Fruit fly (Drosophila melanogaster) whole organism, embryonic: ENCODE data around the gene CG42578.

Experiments
- Bdp1 ChIP-seq: fragments of 200-800 bp; sonication (Bioruptor generic); optimal IDR thresholded peaks from 3 replicates; lab custom pipeline; 2016; ENCODE audit warnings: missing biosample characterization, missing genetic modification characterization
- CG10147 ChIP-seq: fragments of 200-800 bp; sonication (Bioruptor generic); optimal IDR thresholded peaks from 2 replicates; lab custom pipeline; 2019; ENCODE audit warnings: missing biosample characterization, mild to moderate bottlenecking, missing genetic modification characterization, moderate library complexity
- CG10366 ChIP-seq: fragments of 200-800 bp; sonication (Bioruptor generic); IDR thresholded peaks from 2 replicates; pipeline ENCODE4 v1.3.6; 2022; ENCODE audit warnings: missing biosample characterization, missing genetic modification characterization
- CG10462 ChIP-seq: fragments of 200-800 bp; sonication (Bioruptor generic); optimal IDR thresholded peaks from 2 replicates; lab custom pipeline; 2016; ENCODE audit warnings: missing biosample characterization, missing genetic modification characterization
- CG12659 ChIP-seq: fragments of 200-800 bp; sonication (Bioruptor generic); optimal IDR thresholded peaks from 3 replicates; lab custom pipeline; 2017; ENCODE audit warnings: mild to moderate bottlenecking, missing biosample characterization, missing genetic modification reagents, missing genetic modification characterization
- CG13296 ChIP-seq: fragments of 200-800 bp; sonication (Bioruptor generic); optimal IDR thresholded peaks from 3 replicates; lab custom pipeline; 2018; ENCODE audit warnings: missing biosample characterization, mild to moderate bottlenecking, missing genetic modification characterization
- CG13424 ChIP-seq: fragments of 200-800 bp; sonication (Bioruptor generic); optimal IDR thresholded peaks from 2 replicates; lab custom pipeline; 2019; ENCODE audit warnings: missing biosample characterization, mild to moderate bottlenecking, missing genetic modification characterization, moderate library complexity
- CG13775 ChIP-seq: fragments of 200-800 bp; sonication (Bioruptor generic); optimal IDR thresholded peaks from 3 replicates; lab custom pipeline; 2017; ENCODE audit warnings: missing biosample characterization, mild to moderate bottlenecking, missing genetic modification characterization
- CG15479 ChIP-seq: fragments of 200-800 bp; sonication (Bioruptor generic); optimal IDR thresholded peaks from 3 replicates; lab custom pipeline; 2019; ENCODE audit warnings: missing biosample characterization, mild to moderate bottlenecking, missing genetic modification characterization, moderate library complexity
- CG1603 ChIP-seq: fragments of 200-800 bp; sonication (Bioruptor generic); optimal IDR thresholded peaks from 2 replicates; lab custom pipeline; 2019; ENCODE audit warnings: missing biosample characterization, mild to moderate bottlenecking, missing genetic modification characterization, moderate library complexity
- CG18764 ChIP-seq: fragments of 200-800 bp; sonication (Bioruptor generic); optimal IDR thresholded peaks from 3 replicates; lab custom pipeline; 2016; ENCODE audit warnings: missing biosample characterization, missing genetic modification characterization
- CG2120 ChIP-seq: fragments of 200-800 bp; sonication (Bioruptor generic); optimal IDR thresholded peaks from 3 replicates; lab custom pipeline; 2016; ENCODE audit warnings: missing biosample characterization, missing genetic modification characterization
- CG2199 ChIP-seq: fragments of 200-800 bp; sonication (Bioruptor generic); IDR thresholded peaks from 3 replicates; pipeline ENCODE4 v1.3.6; 2022; ENCODE audit warnings: missing biosample characterization, missing genetic modification characterization
- CG2712 ChIP-seq: fragments of 200-800 bp; optimal IDR thresholded peaks from 3 replicates; lab custom pipeline; 2019; ENCODE audit warnings: missing biosample characterization, mild to moderate bottlenecking, missing genetic modification characterization, moderate library complexity
- CG32767 ChIP-seq: fragments of 200-800 bp; sonication (Bioruptor generic); IDR thresholded peaks from 2 replicates; pipeline ENCODE4 v1.3.6; 2022; ENCODE audit warnings: missing biosample characterization, missing genetic modification characterization
- CG32772 ChIP-seq: fragments of 200-800 bp; sonication (Bioruptor generic); IDR thresholded peaks from 2 replicates; pipeline ENCODE4 v1.3.6; 2022; ENCODE audit warnings: missing biosample characterization, missing genetic modification characterization
- CG4404 ChIP-seq: fragments of 200-800 bp; sonication (Bioruptor generic); IDR thresholded peaks from 2 replicates; pipeline ENCODE4 v1.3.6; 2022; ENCODE audit warnings: missing biosample characterization, missing genetic modification characterization
- CG4854 ChIP-seq: fragments of 200-800 bp; sonication (Bioruptor generic); optimal IDR thresholded peaks from 2 replicates; lab custom pipeline; 2016; ENCODE audit warnings: missing biosample characterization, missing genetic modification characterization, inconsistent platforms
- CG6175 ChIP-seq: fragments of 200-800 bp; sonication (Bioruptor generic); IDR thresholded peaks from 3 replicates; pipeline ENCODE4 v1.3.6; 2022; ENCODE audit warnings: missing biosample characterization, missing genetic modification characterization
- CG6813 ChIP-seq: fragments of 200-800 bp; sonication (Bioruptor generic); optimal IDR thresholded peaks from 2 replicates; lab custom pipeline; 2017; ENCODE audit warnings: missing biosample characterization, missing genetic modification characterization, mild to moderate bottlenecking, moderate library complexity, missing genetic modification reagents
- CG7556 ChIP-seq: fragments of 200-800 bp; sonication (Bioruptor generic); optimal IDR thresholded peaks from 2 replicates; lab custom pipeline; 2017; ENCODE audit warnings: missing biosample characterization, mild to moderate bottlenecking, missing genetic modification characterization
- Camta ChIP-seq: fragments of 200-800 bp; sonication (Bioruptor generic); optimal IDR thresholded peaks from 2 replicates; lab custom pipeline; 2016; ENCODE audit warnings: missing biosample characterization, missing genetic modification characterization
- Dbx ChIP-seq: fragments of 200-800 bp; sonication (Bioruptor generic); IDR thresholded peaks from 3 replicates; pipeline ENCODE4 v1.3.6; 2022; ENCODE audit warnings: missing biosample characterization, missing genetic modification characterization
- Dll ChIP-seq: fragments of 200-800 bp; sonication (Bioruptor generic); IDR thresholded peaks from 4 replicates; pipeline ENCODE4 v1.3.6; 2022; ENCODE audit warnings: missing biosample characterization, missing genetic modification characterization; ENCODE audit not compliant: partially characterized antibody
- HLH3B ChIP-seq: fragments of 200-800 bp; sonication (Bioruptor generic); IDR thresholded peaks from 2 replicates; pipeline ENCODE4 v1.3.6; 2022; ENCODE audit warnings: missing biosample characterization, missing genetic modification characterization
- HLH4C ChIP-seq: fragments of 200-800 bp; sonication (Bioruptor generic); IDR thresholded peaks from 3 replicates; pipeline ENCODE4 v1.3.6; 2022; ENCODE audit warnings: missing biosample characterization, missing genetic modification characterization; ENCODE audit not compliant: partially characterized antibody
- Jarid2 ChIP-seq: fragments of 200-800 bp; sonication (Bioruptor generic); optimal IDR thresholded peaks from 3 replicates; lab custom pipeline; 2017; ENCODE audit warnings: mild to moderate bottlenecking, missing biosample characterization, missing genetic modification reagents, missing genetic modification characterization
- MBD-R2 ChIP-seq: fragments of 200-800 bp; sonication (Bioruptor generic); IDR thresholded peaks from 2 replicates; pipeline ENCODE4 v1.3.6; 2022; ENCODE audit warnings: missing biosample characterization, missing genetic modification characterization
- Neu2 ChIP-seq: fragments of 200-800 bp; sonication (Bioruptor generic); optimal IDR thresholded peaks from 3 replicates; lab custom pipeline; 2016; ENCODE audit warnings: missing biosample characterization, missing genetic modification characterization, borderline replicate concordance
- Opbp ChIP-seq: fragments of 200-800 bp; sonication (Bioruptor generic); IDR thresholded peaks from 3 replicates; pipeline ENCODE4 v1.3.6; 2022; ENCODE audit warnings: missing biosample characterization, missing genetic modification characterization; ENCODE audit not compliant: partially characterized antibody
- aop ChIP-seq: fragments of 200-800 bp; sonication (Bioruptor generic); IDR thresholded peaks from 2 replicates; pipeline ENCODE4 v1.3.6; 2022; ENCODE audit warnings: missing biosample characterization, missing genetic modification characterization
- bbx ChIP-seq: fragments of 200-800 bp; sonication (Bioruptor generic); IDR thresholded peaks from 2 replicates; pipeline ENCODE4 v1.3.6; 2022; ENCODE audit warnings: missing biosample characterization, missing genetic modification characterization; ENCODE audit not compliant: partially characterized antibody
- cad ChIP-seq: fragments of >200 bp; optimal IDR thresholded peaks from 2 replicates; lab custom pipeline; 2017; ENCODE audit warnings: missing biosample characterization, missing genetic modification characterization
- dmrt99B ChIP-seq: fragments of 200-800 bp; sonication (Bioruptor generic); optimal IDR thresholded peaks from 2 replicates; lab custom pipeline; 2018; ENCODE audit warnings: missing biosample characterization, mild to moderate bottlenecking, missing genetic modification characterization, moderate library complexity
- fd3F ChIP-seq: fragments of 200-800 bp; sonication (Bioruptor generic); optimal IDR thresholded peaks from 2 replicates; lab custom pipeline; 2018; ENCODE audit warnings: missing biosample characterization, mild to moderate bottlenecking, missing genetic modification characterization, moderate library complexity
- grau ChIP-seq: fragments of 200-800 bp; optimal IDR thresholded peaks from 3 replicates; lab custom pipeline; 2019; ENCODE audit warnings: missing biosample characterization, mild to moderate bottlenecking, missing genetic modification characterization, moderate library complexity
- h ChIP-seq: fragments of >200 bp; optimal IDR thresholded peaks from 2 replicates; lab custom pipeline; 2017
- inv ChIP-seq: fragments of 200-800 bp; sonication (Bioruptor generic); IDR thresholded peaks from 2 replicates; pipeline ENCODE4 v1.3.6; 2022; ENCODE audit warnings: missing biosample characterization, missing genetic modification characterization; ENCODE audit not compliant: partially characterized antibody
- lmd ChIP-seq: fragments of 200-800 bp; sonication (Bioruptor generic); IDR thresholded peaks from 2 replicates; pipeline ENCODE4 v1.3.6; 2022; ENCODE audit warnings: missing biosample characterization, missing genetic modification characterization
- pb ChIP-seq: fragments of 200-800 bp; sonication (Bioruptor generic); optimal IDR thresholded peaks from 3 replicates; lab custom pipeline; 2016; ENCODE audit warnings: missing biosample characterization, missing genetic modification characterization
- pho ChIP-seq: fragments of 200-800 bp; sonication (Bioruptor generic); optimal IDR thresholded peaks from 2 replicates; lab custom pipeline; 2016; ENCODE audit warnings: missing biosample characterization, missing genetic modification characterization
- pros ChIP-seq: fragments of 200-800 bp; sonication (Bioruptor generic); optimal IDR thresholded peaks from 3 replicates; lab custom pipeline; 2019; ENCODE audit warnings: missing biosample characterization, mild to moderate bottlenecking, missing genetic modification characterization, moderate library complexity
- repo ChIP-seq: fragments of 200-800 bp; sonication (Bioruptor generic); optimal IDR thresholded peaks from 2 replicates; lab custom pipeline; 2016; ENCODE audit warnings: missing biosample characterization, missing genetic modification characterization
- sens-2 ChIP-seq: fragments of 200-800 bp; sonication (Bioruptor generic); IDR thresholded peaks from 2 replicates; pipeline ENCODE4 v1.3.6; 2022; ENCODE audit warnings: missing biosample characterization, missing genetic modification characterization
- so ChIP-seq: fragments of 200-800 bp; sonication (Bioruptor generic); IDR thresholded peaks from 3 replicates; pipeline ENCODE4 v1.3.6; 2022; ENCODE audit warnings: missing biosample characterization, missing genetic modification characterization
- sr ChIP-seq: fragments of 200-800 bp; sonication (Bioruptor generic); IDR thresholded peaks from 3 replicates; pipeline ENCODE4 v1.3.6; 2022; ENCODE audit warnings: missing biosample characterization, missing genetic modification characterization
- ttk ChIP-seq: fragments of 200-800 bp; sonication (Bioruptor generic); IDR thresholded peaks from 2 replicates; pipeline ENCODE4 v2.1.2; 2022; ENCODE audit warnings: missing biosample characterization, missing genetic modification characterization
- vvl ChIP-seq: fragments of 200-800 bp; sonication (Bioruptor generic); IDR thresholded peaks from 2 replicates; pipeline ENCODE4 v1.3.6; 2022; ENCODE audit warnings: missing biosample characterization, missing genetic modification characterization
- wdn ChIP-seq: fragments of 200-800 bp; sonication (Bioruptor generic); IDR thresholded peaks from 2 replicates; pipeline ENCODE4 v1.3.6; 2022; ENCODE audit warnings: missing biosample characterization, missing genetic modification characterization
- zf30C ChIP-seq: fragments of 200-800 bp; sonication (Bioruptor generic); optimal IDR thresholded peaks from 3 replicates; lab custom pipeline; 2018; ENCODE audit warnings: missing biosample characterization, mild to moderate bottlenecking, missing genetic modification characterization
- zfh1 ChIP-seq: fragments of 200-800 bp; sonication (Bioruptor generic); IDR thresholded peaks from 3 replicates; pipeline ENCODE4 v1.3.6; 2022; ENCODE audit warnings: missing biosample characterization, missing genetic modification characterization

Gene CG42578

dm6 chrX:20480382-20480781, 34.2 kb downstream of the CG42578 start (continued):
- TF ChIP-seq lmd (GFP tag; lab: Robert Waterston, UW), result peak; percentile 67
- no peak for TF ChIP-seq bbx (GFP tag; lab: Robert Waterston, UW)
- TF ChIP-seq CG32767, result peak; percentile 64
- TF ChIP-seq wdn (GFP tag; lab: Robert Waterston, UW), result peak; percentile 56; the same call in 1 of the 2 replicates
- TF ChIP-seq CG10462 (GFP tag; lab: Kevin White, UChicago), result peak; percentile 52
- TF ChIP-seq CG4404 (GFP tag; lab: Robert Waterston, UW), result 0 out of 2 replicates have a peak, but pooled peaks have one; percentile 24
- TF ChIP-seq Camta, result peak; percentile 72
- TF ChIP-seq Jarid2 (GFP tag; lab: Kevin White, UChicago), result no peak
- TF ChIP-seq MBD-R2 (GFP tag; lab: Robert Waterston, UW), result peak; percentile 31; the same call in 1 of the 2 replicates
- TF ChIP-seq CG6813 (GFP tag; lab: Kevin White, UChicago), result peak; percentile 69
- peak; percentile 65 for TF ChIP-seq Bdp1 (GFP tag; lab: Kevin White, UChicago)
- peak; percentile 67 for TF ChIP-seq pho
- peak; percentile 53 for TF ChIP-seq HLH3B (GFP tag; lab: Robert Waterston, UW)
- no peak for TF ChIP-seq CG1603 (tag; lab: Kevin White, UChicago)
- no peak for TF ChIP-seq inv (GFP tag; lab: Robert Waterston, UW)
- TF ChIP-seq CG4854 (GFP tag; lab: Kevin White, UChicago), result peak; percentile 29
- TF ChIP-seq sens-2, result peak; percentile 46; the same call in 1 of the 2 replicates
- TF ChIP-seq CG10147 (GFP tag; lab: Kevin White, UChicago), result no peak
- TF ChIP-seq zfh1 (GFP tag; lab: Robert Waterston, UW), result peak; percentile 64; the same call in 1 of the 3 replicates
- TF ChIP-seq CG13296, result no peak
- TF ChIP-seq CG2199 (GFP tag; lab: Robert Waterston, UW), result peak; percentile 54; the same call in 1 of the 3 replicates
- TF ChIP-seq CG7556 (GFP tag; lab: Kevin White, UChicago), result no peak
- no peak for TF ChIP-seq zf30C
- TF ChIP-seq vvl (GFP tag; lab: Robert Waterston, UW), result peak; percentile 59
- TF ChIP-seq HLH4C, result no peak
- TF ChIP-seq ttk, result no peak
- peak; percentile 75 for TF ChIP-seq repo (GFP tag; lab: Kevin White, UChicago)
- TF ChIP-seq Neu2 (GFP tag; lab: Kevin White, UChicago), result no peak
- no peak for TF ChIP-seq CG6175 (GFP tag; lab: Robert Waterston, UW)
- peak; percentile 51 for TF ChIP-seq CG12659
- peak; percentile 78 for TF ChIP-seq CG10366
- peak; percentile 48 for TF ChIP-seq CG13424 (tag; lab: Kevin White, UChicago)
- TF ChIP-seq cad (GFP tag; lab: Kevin White, UChicago), result no peak
- peak; percentile 49 for TF ChIP-seq fd3F
- peak; percentile 71 for TF ChIP-seq grau (tag; lab: Kevin White, UChicago)
- TF ChIP-seq CG13775 (GFP tag; lab: Kevin White, UChicago), result peak; percentile 37
- peak; percentile 62; the same call in 1 of the 2 replicates for TF ChIP-seq aop (GFP tag; lab: Robert Waterston, UW)
- no peak for TF ChIP-seq Opbp (GFP tag; lab: Robert Waterston, UW)
- 0 out of 2 replicates have a peak, but pooled peaks have one; percentile 33 for TF ChIP-seq CG32772 (GFP tag; lab: Robert Waterston, UW)
- no peak for TF ChIP-seq Dll
- no peak for TF ChIP-seq pros
- peak; percentile 76 for TF ChIP-seq dmrt99B (tag; lab: Kevin White, UChicago)
- TF ChIP-seq CG2712 (tag; lab: Kevin White, UChicago), result no peak
- TF ChIP-seq h (lab: Kevin White, UChicago), result no peak
- TF ChIP-seq sr (GFP tag; lab: Robert Waterston, UW), result no peak
- TF ChIP-seq pb (GFP tag; lab: Kevin White, UChicago), result peak; percentile 57
- peak; percentile 63; the same call in 1 of the 3 replicates for TF ChIP-seq Dbx
- peak; percentile 85 for TF ChIP-seq CG2120 (GFP tag; lab: Kevin White, UChicago)
- peak; percentile 57 for TF ChIP-seq CG18764 (GFP tag; lab: Kevin White, UChicago)
- peak; percentile 4 for TF ChIP-seq CG15479 (GFP tag; lab: Kevin White, UChicago)
- peak; percentile 80 for TF ChIP-seq so (GFP tag; lab: Robert Waterston, UW)
